Fruit fly (Drosophila melanogaster): Measurements from ENCODE around the gene Iyd.

DNA sequence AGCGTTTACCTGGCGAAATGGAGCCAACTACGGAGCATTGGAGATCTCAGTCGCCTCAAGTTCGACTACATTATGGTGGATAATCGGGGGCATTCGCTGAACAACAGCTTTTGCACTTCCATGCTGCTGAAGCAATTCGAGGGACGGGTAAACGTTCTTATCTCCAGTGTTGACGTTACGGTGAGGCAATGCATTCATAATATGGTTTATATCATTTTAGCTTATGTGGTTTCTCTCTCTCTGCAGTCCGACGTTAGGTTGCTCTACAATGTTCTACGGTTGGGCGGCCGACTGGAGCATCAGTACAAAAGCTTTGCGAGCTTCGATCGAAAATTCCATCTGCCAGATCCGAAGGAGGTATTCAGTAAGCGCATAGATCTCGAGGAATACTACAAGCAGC is 30.2 kb downstream of the Iyd start:
- TF ChIP-seq pan (optimal IDR thresholded peaks at IDR 0.05) (no peak), CG8478 (optimal IDR thresholded peaks at IDR 0.05) (no peak), psq (optimal IDR thresholded peaks at IDR 0.05) (no peak), Dll (optimal IDR thresholded peaks at IDR 0.05) (no peak)

All from whole organism.